Worm (Caenorhabditis elegans) whole organism, L2 larva: ENCODE measurements around the gene Y37E11AR.7.

ENCODE experiments used
- C34F6.9 ChIP-seq: fragments of 150-350 bp; optimal IDR thresholded peaks from 2 replicates; lab custom pipeline; 2014; ENCODE audit warnings: missing biosample characterization, missing genetic modification characterization
- R02D3.7 ChIP-seq: fragments of 150-350 bp; optimal IDR thresholded peaks from 2 replicates; lab custom pipeline; 2014; ENCODE audit warnings: missing biosample characterization, missing genetic modification characterization
- Y55F3AM.14 ChIP-seq: fragments of 200-800 bp; sonication (Bioruptor generic); optimal IDR thresholded peaks from 2 replicates; lab custom pipeline; 2018; ENCODE audit warnings: mild to moderate bottlenecking, missing genetic modification characterization, missing compliant biosample characterization
- blmp-1 ChIP-seq: sonication (generic microtip); optimal IDR thresholded peaks from 2 replicates; lab custom pipeline; 2017; ENCODE audit warnings: missing genetic modification characterization, mild to moderate bottlenecking, missing compliant biosample characterization, antibody characterized with exemption, moderate library complexity; ENCODE audit not compliant: insufficient read depth
- ceh-16 ChIP-seq: fragments of 150-350 bp; optimal IDR thresholded peaks from 2 replicates; lab custom pipeline; 2014; ENCODE audit warnings: missing biosample characterization, missing genetic modification characterization
- ceh-82 ChIP-seq: fragments of 150-350 bp; optimal IDR thresholded peaks from 2 replicates; lab custom pipeline; 2014; ENCODE audit warnings: missing biosample characterization, missing genetic modification characterization
- elt-1 ChIP-seq: fragments of 150-350 bp; optimal IDR thresholded peaks from 2 replicates; lab custom pipeline; 2014; ENCODE audit warnings: missing biosample characterization, missing genetic modification characterization
- fos-1 ChIP-seq: fragments of 150-350 bp; optimal IDR thresholded peaks from 2 replicates; lab custom pipeline; 2014; ENCODE audit warnings: missing biosample characterization, missing genetic modification characterization
- gmeb-1 ChIP-seq: fragments of 150-350 bp; optimal IDR thresholded peaks from 2 replicates; lab custom pipeline; 2014; ENCODE audit warnings: missing biosample characterization, missing genetic modification characterization
- lin-11 ChIP-seq: fragments of 150-350 bp; sonication (generic microtip); optimal IDR thresholded peaks from 2 replicates; lab custom pipeline; 2014; ENCODE audit warnings: missing biosample characterization, missing genetic modification characterization, inconsistent platforms, mixed read lengths
- lin-13 ChIP-seq: fragments of 150-350 bp; optimal IDR thresholded peaks from 2 replicates; lab custom pipeline; 2014; ENCODE audit warnings: missing biosample characterization, missing genetic modification reagents, missing genetic modification characterization
- lin-39 ChIP-seq: fragments of 150-350 bp; optimal IDR thresholded peaks from 2 replicates; lab custom pipeline; 2014; ENCODE audit warnings: missing biosample characterization, missing genetic modification reagents, missing genetic modification characterization
- lsy-2 ChIP-seq, 2 experiments: fragments of 150-350 bp in 1 of 2; sonication (generic microtip) in 1 of 2; optimal IDR thresholded peaks; 2 replicates each; lab custom pipeline; 2014 to 2017; ENCODE audit warnings: missing biosample characterization in 2 of 2, missing genetic modification characterization in 2 of 2
- mab-5 ChIP-seq: fragments of 150-350 bp; optimal IDR thresholded peaks from 2 replicates; lab custom pipeline; 2014; ENCODE audit warnings: missing biosample characterization, missing genetic modification characterization
- nhr-10 ChIP-seq: sonication (generic microtip); optimal IDR thresholded peaks from 2 replicates; lab custom pipeline; 2017; ENCODE audit warnings: missing biosample characterization, missing genetic modification characterization
- nhr-23 ChIP-seq: fragments of 150-350 bp; optimal IDR thresholded peaks from 2 replicates; lab custom pipeline; 2014; ENCODE audit warnings: missing biosample characterization, missing genetic modification reagents, missing genetic modification characterization
- nhr-25 ChIP-seq: fragments of 150-350 bp; sonication (generic microtip); optimal IDR thresholded peaks from 3 replicates; lab custom pipeline; 2014; ENCODE audit warnings: missing biosample characterization, missing genetic modification characterization
- sem-4 ChIP-seq: fragments of 150-350 bp; optimal IDR thresholded peaks from 2 replicates; lab custom pipeline; 2014; ENCODE audit warnings: missing biosample characterization, missing genetic modification reagents, missing genetic modification characterization
- skn-1 ChIP-seq: sonication (generic microtip); optimal IDR thresholded peaks from 2 replicates; lab custom pipeline; 2017; ENCODE audit warnings: missing biosample characterization, missing genetic modification characterization
- snpc-4 ChIP-seq: fragments of 150-350 bp; optimal IDR thresholded peaks from 2 replicates; lab custom pipeline; 2014; ENCODE audit warnings: missing biosample characterization, missing genetic modification characterization
- unc-39 ChIP-seq: fragments of 150-350 bp; optimal IDR thresholded peaks from 2 replicates; lab custom pipeline; 2014; ENCODE audit warnings: missing biosample characterization, missing genetic modification characterization
- unc-62 ChIP-seq: fragments of 150-350 bp; optimal IDR thresholded peaks from 2 replicates; lab custom pipeline; 2014; ENCODE audit warnings: missing biosample characterization, missing genetic modification reagents, missing genetic modification characterization

Gene Y37E11AR.7

DNA sequence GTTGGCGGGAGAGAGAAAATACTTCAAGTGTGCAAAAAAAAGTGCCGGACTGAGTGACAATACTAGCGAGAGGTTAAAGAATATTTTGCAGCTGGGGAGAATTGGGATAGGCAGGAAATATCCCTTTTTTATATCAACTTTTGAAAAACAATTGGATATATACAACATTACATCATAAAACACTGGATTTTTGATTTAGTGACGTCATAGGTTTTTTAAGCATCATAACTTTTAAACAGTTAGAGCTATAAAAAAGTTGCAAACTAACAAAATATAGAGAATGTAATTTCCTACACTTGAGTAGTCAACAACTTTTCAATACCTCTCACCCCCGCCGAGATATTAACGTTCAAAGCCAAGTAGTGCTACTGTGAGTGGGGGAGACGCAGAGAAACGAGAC lies 44.5 kb downstream of the Y37E11AR.7 start:
- TF ChIP-seq unc-62 (GFP tag; lab: Kevin White, UChicago) (no peak), skn-1 (tag; lab: Kevin White, UChicago) (no peak), gmeb-1 (no peak), ceh-16 (tag; lab: Kevin White, UChicago) (no peak), lsy-2 (tag; optimal IDR thresholded peaks at IDR 0.05; lab: Kevin White, UChicago) (no peak), unc-39 (tag; lab: Kevin White, UChicago) (no peak), Y55F3AM.14 (GFP tag; lab: Kevin White, UChicago) (no peak), blmp-1 (tag; lab: Kevin White, UChicago) (no peak), nhr-23 (no peak), lin-39 (no peak), mab-5 (no peak)
- TF ChIP-seq, all 48 proteins: peak for 0

DNA sequence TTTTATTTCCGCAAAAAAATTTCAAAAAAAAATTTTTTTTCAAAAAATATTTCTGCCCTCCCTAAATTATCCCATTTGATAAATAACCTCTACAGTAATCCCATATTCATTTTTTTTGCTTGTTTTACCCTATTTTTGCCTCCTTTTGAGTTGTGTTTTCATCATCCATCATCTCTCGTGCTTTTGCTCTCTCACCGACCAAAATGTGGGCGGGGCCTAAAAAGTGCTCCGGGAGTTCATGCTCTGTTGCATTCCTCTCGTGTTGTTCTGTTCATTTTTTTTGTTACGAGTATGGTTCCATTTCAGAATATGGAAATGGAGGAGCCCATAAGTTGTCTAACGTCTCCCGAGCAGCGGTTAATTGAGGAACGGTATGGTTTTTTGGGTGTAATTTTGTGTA lies 46.1 kb downstream of the Y37E11AR.7 start, which contains the start of gene Y37E11AL.1:
TSS of gene Y37E11AL.1 (plus strand) at position 301 of the 400 bp plus-strand sequence.
- no peak for TF ChIP-seq sem-4 (tag; lab: Kevin White, UChicago)
- no peak for TF ChIP-seq fos-1
- no peak for TF ChIP-seq unc-39 (tag; lab: Kevin White, UChicago)
- TF ChIP-seq lin-13: no peak
- no peak for TF ChIP-seq ceh-16 (tag; lab: Kevin White, UChicago)
- TF ChIP-seq nhr-10: no peak
- TF ChIP-seq C34F6.9 (tag; lab: Kevin White, UChicago): no peak
- no peak for TF ChIP-seq snpc-4 (tag; lab: Kevin White, UChicago)
- no peak for TF ChIP-seq lsy-2 (tag; optimal IDR thresholded peaks at IDR 0.05; lab: Kevin White, UChicago)
- TF ChIP-seq skn-1 (tag; lab: Kevin White, UChicago): no peak
- no peak for TF ChIP-seq elt-1 (tag; lab: Kevin White, UChicago)
- TF ChIP-seq nhr-25 (tag; lab: Kevin White, UChicago): no peak
- no peak for TF ChIP-seq lin-11 (tag; lab: Kevin White, UChicago)
- TF ChIP-seq ceh-82 (tag; lab: Kevin White, UChicago): no peak
- no peak for TF ChIP-seq R02D3.7 (tag; lab: Kevin White, UChicago)
- TF ChIP-seq blmp-1 (tag; lab: Kevin White, UChicago): no peak
